Worm (Caenorhabditis elegans) whole organism, L2 larva: ENCODE results near the gene C32A9.1.

ENCODE experiments used
- R02D3.7 ChIP-seq: fragments of 150-350 bp; optimal IDR thresholded peaks from 2 replicates; lab custom pipeline; 2014; ENCODE audit warnings: missing biosample characterization, missing genetic modification characterization
- ama-1 ChIP-seq: fragments of 150-350 bp; optimal IDR thresholded peaks from 2 replicates; lab custom pipeline; 2018; ENCODE audit warnings: inconsistent platforms
- lin-39 ChIP-seq: fragments of 150-350 bp; optimal IDR thresholded peaks from 2 replicates; lab custom pipeline; 2014; ENCODE audit warnings: missing biosample characterization, missing genetic modification reagents, missing genetic modification characterization
- mdl-1 ChIP-seq, 2 experiments: fragments of 150-350 bp in 1 of 2; sonication (generic microtip) in 1 of 2; optimal IDR thresholded peaks; 2 replicates each; lab custom pipeline; 2017; ENCODE audit warnings: missing biosample characterization in 2 of 2, missing genetic modification characterization in 2 of 2
- snpc-4 ChIP-seq: fragments of 150-350 bp; optimal IDR thresholded peaks from 2 replicates; lab custom pipeline; 2014; ENCODE audit warnings: missing biosample characterization, missing genetic modification characterization

DNA sequence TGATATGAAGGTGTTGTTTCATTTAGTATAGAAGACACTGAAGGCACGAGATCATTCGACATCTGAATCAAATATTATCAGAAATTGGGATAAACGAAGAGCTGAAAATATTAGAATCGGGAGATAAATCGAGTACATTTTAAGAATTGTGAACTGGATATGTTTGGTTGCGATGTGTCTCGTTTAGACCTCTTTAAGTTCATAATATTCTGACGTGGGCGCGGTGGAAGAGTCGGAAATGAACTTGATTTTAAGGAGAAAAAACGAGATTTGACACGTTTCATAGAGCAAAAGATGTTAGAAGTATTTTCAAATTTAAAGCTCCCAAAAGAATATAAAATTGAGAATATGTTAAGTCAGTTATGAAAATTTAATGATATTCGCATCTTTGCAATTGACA is 25.7 kb upstream of the C32A9.1 start, which contains the start of gene npr-6:
- TF ChIP-seq snpc-4 (tag; lab: Kevin White, UChicago), result no peak
- TF ChIP-seq R02D3.7 (tag; lab: Kevin White, UChicago), result no peak
- TF ChIP-seq ama-1 (lab: Kevin White, UChicago), result no peak
- no peak for TF ChIP-seq mdl-1 (tag; optimal IDR thresholded peaks at IDR 0.05; lab: Kevin White, UChicago)
- no peak for TF ChIP-seq lin-39 (tag; lab: Kevin White, UChicago)
